Fruit fly (Drosophila melanogaster) whole organism, adult: ENCODE measurements around the gene CG14689.

Source experiments
- CG12768 ChIP-seq: fragments of 200-800 bp; sonication (Bioruptor generic); optimal IDR thresholded peaks from 2 replicates; lab custom pipeline; 2017; ENCODE audit warnings: missing biosample characterization, missing genetic modification characterization, mild to moderate bottlenecking, moderate library complexity, missing genetic modification reagents
- CG14711 ChIP-seq: fragments of 200-800 bp; sonication (Bioruptor generic); optimal IDR thresholded peaks from 2 replicates; lab custom pipeline; 2018; ENCODE audit warnings: missing biosample characterization, mild to moderate bottlenecking, missing genetic modification characterization, moderate library complexity
- CG1620 ChIP-seq: fragments of 200-800 bp; sonication (Bioruptor generic); optimal IDR thresholded peaks from 2 replicates; lab custom pipeline; 2016; ENCODE audit warnings: missing biosample characterization, missing genetic modification characterization
- CG33017 ChIP-seq: fragments of 200-800 bp; sonication (Bioruptor generic); optimal IDR thresholded peaks from 2 replicates; lab custom pipeline; 2018; ENCODE audit warnings: missing biosample characterization, mild to moderate bottlenecking, missing genetic modification characterization, moderate library complexity
- CG5204 ChIP-seq: fragments of 200-800 bp; sonication (Bioruptor generic); optimal IDR thresholded peaks from 2 replicates; lab custom pipeline; 2016; ENCODE audit warnings: missing biosample characterization, missing genetic modification characterization
- CG7101 ChIP-seq: fragments of 200-800 bp; sonication (Bioruptor generic); optimal IDR thresholded peaks from 2 replicates; lab custom pipeline; 2018; ENCODE audit warnings: missing biosample characterization, mild to moderate bottlenecking, missing genetic modification characterization, moderate library complexity
- Clk ChIP-seq: fragments of 200-800 bp; sonication (Bioruptor generic); optimal IDR thresholded peaks from 2 replicates; lab custom pipeline; 2017; ENCODE audit warnings: missing biosample characterization, missing genetic modification characterization
- Hr96 ChIP-seq: fragments of 200-800 bp; sonication (Bioruptor generic); optimal IDR thresholded peaks from 2 replicates; lab custom pipeline; 2016; ENCODE audit warnings: missing biosample characterization, missing genetic modification characterization
- cic ChIP-seq: fragments of 200-800 bp; sonication (Bioruptor generic); optimal IDR thresholded peaks from 2 replicates; lab custom pipeline; 2017; ENCODE audit warnings: missing biosample characterization, mild to moderate bottlenecking, missing genetic modification characterization, moderate library complexity
- cnc ChIP-seq, 2 experiments: fragments of >200 bp; optimal IDR thresholded peaks; 2 replicates each; lab custom pipeline; 2017
- kay ChIP-seq: fragments of 200-800 bp; sonication (Bioruptor generic); peaks from one replicate; lab custom pipeline; 2016; ENCODE audit warnings: missing biosample characterization, missing genetic modification characterization, borderline replicate concordance
- ovo ChIP-seq: fragments of 200-800 bp; sonication (Bioruptor generic); optimal IDR thresholded peaks from 2 replicates; lab custom pipeline; 2016; ENCODE audit warnings: missing biosample characterization, missing genetic modification characterization
- toe ChIP-seq: fragments of 200-800 bp; sonication (Bioruptor generic); optimal IDR thresholded peaks from 2 replicates; lab custom pipeline; 2016; ENCODE audit warnings: missing biosample characterization, missing genetic modification characterization

- TF ChIP-seq cic (GFP tag; lab: Kevin White, UChicago) (peak; percentile 70), CG14711 (tag; lab: Kevin White, UChicago) (no peak), Clk (no peak), cnc (optimal IDR thresholded peaks at IDR 0.05; lab: Kevin White, UChicago) (no peak), Hr96 (GFP tag; lab: Kevin White, UChicago) (no peak), CG7101 (tag; lab: Kevin White, UChicago) (no peak), toe (GFP tag; lab: Kevin White, UChicago) (no peak), ovo (GFP tag; lab: Kevin White, UChicago) (no peak), CG5204 (peak; percentile 15), CG12768 (GFP tag; lab: Kevin White, UChicago) (no peak), CG1620 (GFP tag; lab: Kevin White, UChicago) (no peak), kay (GFP tag; lab: Kevin White, UChicago) (no peak), CG33017 (tag; lab: Kevin White, UChicago) (no peak)
Observed at dm6 chr3R:10759348-10759847, 48.4 kb upstream of the CG14689 start, which contains the start of gene CG31272.
